Worm (Caenorhabditis elegans): ENCODE data around the gene hcf-1.

DNA sequence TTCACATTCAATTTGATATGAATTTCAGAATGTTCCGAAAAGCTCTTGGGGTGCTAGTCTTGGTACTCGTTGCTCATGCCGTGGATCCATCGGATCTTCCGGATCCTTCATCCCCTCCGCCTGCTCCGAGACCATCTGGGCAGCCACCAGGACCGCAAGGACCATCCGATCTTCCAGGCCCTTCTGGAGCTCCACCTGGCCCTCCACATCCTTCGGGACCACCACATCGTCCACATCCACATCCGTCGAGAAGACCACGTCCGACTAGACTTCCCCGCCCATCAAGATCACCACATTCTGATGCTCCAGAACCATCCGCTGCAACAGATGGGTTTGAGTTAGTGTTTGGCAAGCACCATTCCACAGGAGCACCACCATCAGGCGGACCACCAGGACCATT is 39.5 kb downstream of the hcf-1 start, which contains the start of gene clx-1:
- TF ChIP-seq unc-39 (tag; optimal IDR thresholded peaks at IDR 0.05) (no peak), tra-1 (GFP tag; IDR thresholded peaks at IDR 0.05) (no peak), ceh-82 (tag; optimal IDR thresholded peaks at IDR 0.05) (no peak), lir-3 (tag; optimal IDR thresholded peaks at IDR 0.05) (no peak), lin-39 (tag; optimal IDR thresholded peaks at IDR 0.05) (no peak), unc-62 (GFP tag; optimal IDR thresholded peaks at IDR 0.05 in 1 of 2) (no peak), unc-62 (tag; optimal IDR thresholded peaks at IDR 0.05) (no peak), lin-13 (GFP tag; optimal IDR thresholded peaks at IDR 0.05) (no peak), R02D3.7 (tag; optimal IDR thresholded peaks at IDR 0.05) (no peak), jun-1 (tag; optimal IDR thresholded peaks at IDR 0.05) (no peak), egl-27 (tag; optimal IDR thresholded peaks at IDR 0.05) (no peak), dmd-8 (GFP tag; IDR thresholded peaks at IDR 0.05) (no peak), aha-1 (tag) (no peak)
